Worm (Caenorhabditis elegans): ENCODE data around the gene fbxa-190.
A peak's percentile ranks its signal among the peaks of the same experiment; 100 is the strongest.
"Not testable (repeated sequence)": the region's sequence is repeated elsewhere in the genome, so short reads cannot be mapped to it uniquely, and the experiment has no call there.

fbxa-190 gene

DNA sequence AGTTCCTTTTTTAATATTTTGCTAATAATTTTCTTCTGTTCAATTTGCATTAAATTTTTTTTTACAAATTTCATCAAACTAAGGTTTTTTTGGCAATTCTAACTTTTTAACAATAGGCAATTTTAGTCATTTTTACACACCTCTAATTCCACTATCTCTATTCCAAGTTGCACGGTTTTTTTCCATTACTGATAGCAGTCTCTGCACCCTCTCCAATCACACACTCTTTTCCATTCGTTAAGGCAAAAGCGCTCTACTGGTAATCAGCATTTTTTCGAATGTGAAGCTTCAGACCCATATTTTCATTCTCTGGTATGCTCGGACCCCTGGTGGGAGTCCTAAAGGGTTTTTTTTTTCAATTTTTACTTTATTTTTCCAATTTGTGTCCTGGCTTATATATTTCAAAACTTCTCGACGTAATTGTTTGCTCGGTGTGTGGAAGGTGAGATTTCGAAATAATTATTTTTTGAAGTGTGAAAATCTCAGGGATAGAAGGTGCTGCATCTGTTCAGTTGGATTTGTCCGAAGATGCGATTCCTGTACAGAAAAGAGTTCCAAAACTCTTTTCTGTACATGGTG, 45.1 kb downstream of the fbxa-190 start, which contains the start of the genes F19G12.4 and F19G12.8:
Gene F19G12.4, plus strand, starts transcription at position 529 of the 579 bp plus-strand sequence.
Gene F19G12.8, plus strand, starts transcription at position 545 of the 579 bp plus-strand sequence.
- no peak for TF ChIP-seq sdz-12 (GFP tag; optimal IDR thresholded peaks at IDR 0.05)
- TF ChIP-seq unc-62 (GFP tag; optimal IDR thresholded peaks at IDR 0.05 in 1 of 2): no peak
- TF ChIP-seq unc-62 (tag; optimal IDR thresholded peaks at IDR 0.05): no peak
- TF ChIP-seq Y105C5A.15 (GFP tag; IDR thresholded peaks at IDR 0.05): no peak
- no peak for TF ChIP-seq lim-7 (GFP tag; IDR thresholded peaks at IDR 0.05)
- no peak for TF ChIP-seq madf-9 (GFP tag; conservative IDR thresholded peaks at IDR 0.05)
- TF ChIP-seq nhr-28 (tag; optimal IDR thresholded peaks at IDR 0.05): peak; percentile 48
- TF ChIP-seq aha-1 (tag): peak; percentile 88
- no peak for TF ChIP-seq ceh-32 (tag; optimal IDR thresholded peaks at IDR 0.05; ENCODE audit: poor library complexity)
- TF ChIP-seq F49E8.2 (tag; optimal IDR thresholded peaks at IDR 0.05; ENCODE audit: borderline replicate concordance): no peak
- no peak for TF ChIP-seq lin-38 (GFP tag; IDR thresholded peaks at IDR 0.05)
- TF ChIP-seq pqm-1 (tag; optimal IDR thresholded peaks at IDR 0.05): peak; percentile 83

DNA sequence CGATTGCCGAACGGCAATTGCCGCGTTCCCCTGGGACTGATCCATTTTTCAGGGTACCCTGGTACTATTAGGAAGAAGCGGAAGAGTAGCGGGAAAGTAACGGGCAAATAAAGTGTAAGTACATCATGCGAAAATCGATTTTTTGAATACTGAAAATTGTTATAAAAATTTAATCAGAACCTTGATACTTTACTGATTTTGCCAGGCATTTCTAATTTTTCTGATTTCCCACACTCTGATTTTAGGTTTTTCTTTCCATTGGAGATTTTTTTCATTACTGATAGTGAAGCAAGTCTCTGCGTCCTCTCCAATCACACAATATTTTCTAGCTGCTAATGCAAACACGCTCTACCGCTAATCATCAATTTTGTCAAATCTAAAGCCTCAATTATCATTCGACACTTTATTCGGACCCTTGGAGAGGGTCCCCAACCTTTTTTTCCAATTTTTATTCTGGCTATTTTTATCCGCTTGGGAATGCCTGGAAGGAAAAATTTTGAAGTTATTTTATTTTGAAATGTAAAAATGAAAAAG, 47.4 kb downstream of the fbxa-190 start, which contains the start of gene F19G12.9:
Gene F19G12.9, plus strand, starts transcription at position 51 of the 534 bp plus-strand sequence.
- TF ChIP-seq unc-130 (GFP tag; optimal IDR thresholded peaks at IDR 0.05) (no peak), F10B5.3 (tag; optimal IDR thresholded peaks at IDR 0.05) (no peak), set-16 (GFP tag; IDR thresholded peaks at IDR 0.05) (no peak), lim-7 (GFP tag; IDR thresholded peaks at IDR 0.05) (no peak), lin-38 (GFP tag; IDR thresholded peaks at IDR 0.05) (peak; percentile 89)

DNA sequence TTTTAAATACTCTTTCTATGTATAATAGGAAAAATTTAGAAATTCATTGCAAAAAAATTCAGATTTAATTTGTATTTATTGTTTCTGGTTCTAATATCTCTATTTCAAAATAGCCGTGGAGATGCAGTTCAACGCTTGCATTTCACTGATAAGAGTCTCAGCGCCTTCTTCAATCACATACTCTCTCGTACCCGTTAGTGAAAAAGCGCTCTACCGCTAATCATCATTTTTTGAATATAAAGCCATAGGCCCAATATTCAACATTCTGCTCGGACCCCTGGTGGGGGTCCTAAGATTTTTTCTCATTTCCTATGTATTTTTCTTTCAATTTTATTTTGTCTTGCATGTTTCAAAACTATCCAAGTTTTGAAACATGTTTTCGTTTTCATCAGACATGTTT, 48.7 kb downstream of the fbxa-190 start:
- no peak for TF ChIP-seq daf-16 (GFP tag; optimal IDR thresholded peaks at IDR 0.05)
- peak; percentile 3 for TF ChIP-seq daf-16 (tag; optimal IDR thresholded peaks at IDR 0.05)
- TF ChIP-seq lin-38 (GFP tag; IDR thresholded peaks at IDR 0.05): peak; percentile 55
- peak; percentile 28 for TF ChIP-seq dve-1 (tag; optimal IDR thresholded peaks at IDR 0.05; ENCODE audit: insufficient read depth)
- no peak for TF ChIP-seq jun-1 (tag; optimal IDR thresholded peaks at IDR 0.05)

DNA sequence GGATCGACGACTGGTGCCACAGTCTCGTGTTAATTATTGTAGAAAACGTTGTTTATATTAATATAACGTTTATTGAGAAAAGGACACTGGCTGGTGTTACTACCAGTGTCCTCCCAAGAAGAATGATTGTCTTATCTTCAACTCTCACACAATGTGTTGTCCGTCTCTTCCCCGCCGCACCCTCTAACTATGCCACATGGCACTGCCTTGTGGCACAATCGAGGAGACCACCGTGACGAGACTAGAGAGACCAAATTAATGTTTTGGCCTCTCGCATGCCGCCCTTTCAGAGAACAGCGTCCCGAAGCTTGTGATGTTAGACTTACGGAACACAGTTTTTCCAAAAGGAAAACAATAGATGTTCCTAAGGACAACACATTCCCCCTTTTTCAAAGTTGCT, 50.4 kb downstream of the fbxa-190 start:
- TF ChIP-seq hlh-11 (tag; optimal IDR thresholded peaks at IDR 0.05) (peak; percentile 30), daf-16 (tag; optimal IDR thresholded peaks at IDR 0.05) (peak; percentile 17), hmg-1.1 (GFP tag; IDR thresholded peaks at IDR 0.05) (0 out of 2 replicates have a peak, but pooled peaks have one; percentile 19), nhr-28 (tag; optimal IDR thresholded peaks at IDR 0.05) (peak; percentile 21), tra-1 (GFP tag; IDR thresholded peaks at IDR 0.05) (0 out of 2 replicates have a peak, but pooled peaks have one; percentile 50), lin-38 (GFP tag; IDR thresholded peaks at IDR 0.05) (peak; percentile 27; the same call in 1 of the 2 replicates), mxl-3 (GFP tag; optimal IDR thresholded peaks at IDR 0.05) (peak; percentile 49), dmd-6 (GFP tag; IDR thresholded peaks at IDR 0.05) (peak; percentile 50), hlh-30 (tag; optimal IDR thresholded peaks at IDR 0.05; ENCODE audit: insufficient read depth) (peak; percentile 32)
- TF ChIP-seq daf-16 (GFP tag; optimal IDR thresholded peaks at IDR 0.05): not testable (repeated sequence)

Data from whole organism, L4 larva.